Fruit fly (Drosophila melanogaster) whole organism, pupa: ENCODE data around the gene Surf1.

Source experiments
- CG10348 ChIP-seq: fragments of 200-800 bp; sonication (Bioruptor generic); IDR thresholded peaks from 2 replicates; pipeline ENCODE4 v1.3.6; 2022; ENCODE audit warnings: missing biosample characterization, missing genetic modification characterization
- CG12605 ChIP-seq: fragments of 200-800 bp; sonication (Bioruptor generic); IDR thresholded peaks from 2 replicates; pipeline ENCODE4 v1.3.6; 2022; ENCODE audit warnings: missing biosample characterization, missing genetic modification characterization
- CG13204 ChIP-seq: fragments of 200-800 bp; sonication (Bioruptor generic); optimal IDR thresholded peaks from 2 replicates; lab custom pipeline; 2018; ENCODE audit warnings: missing biosample characterization, mild to moderate bottlenecking, missing genetic modification characterization, moderate library complexity
- CG14655 ChIP-seq: fragments of 200-800 bp; sonication (Bioruptor generic); optimal IDR thresholded peaks from 3 replicates; lab custom pipeline; 2017; ENCODE audit warnings: mild to moderate bottlenecking, missing biosample characterization, missing genetic modification reagents, missing genetic modification characterization
- CG15710 ChIP-seq: fragments of 200-800 bp; sonication (Bioruptor generic); optimal IDR thresholded peaks from 2 replicates; lab custom pipeline; 2018; ENCODE audit warnings: missing biosample characterization, mild to moderate bottlenecking, missing genetic modification characterization, moderate library complexity
- CG17806 ChIP-seq: fragments of 200-800 bp; sonication (Bioruptor generic); optimal IDR thresholded peaks from 2 replicates; lab custom pipeline; 2018; ENCODE audit warnings: missing biosample characterization, mild to moderate bottlenecking, missing genetic modification characterization, moderate library complexity
- CG32121 ChIP-seq: fragments of 200-800 bp; sonication (Bioruptor generic); IDR thresholded peaks from 2 replicates; pipeline ENCODE4 v1.3.6; 2022; ENCODE audit warnings: missing biosample characterization, missing genetic modification characterization
- CG34367 ChIP-seq: fragments of 200-800 bp; sonication (Bioruptor generic); optimal IDR thresholded peaks from 2 replicates; lab custom pipeline; 2018; ENCODE audit warnings: missing biosample characterization, mild to moderate bottlenecking, missing genetic modification characterization
- CG4496 ChIP-seq: fragments of 200-800 bp; sonication (Bioruptor generic); IDR thresholded peaks from 3 replicates; pipeline ENCODE4 v1.3.6; 2022; ENCODE audit warnings: missing biosample characterization, missing genetic modification characterization
- CG8159 ChIP-seq: fragments of 200-800 bp; sonication (Bioruptor generic); optimal IDR thresholded peaks from 3 replicates; lab custom pipeline; 2018; ENCODE audit warnings: missing biosample characterization, mild to moderate bottlenecking, missing genetic modification characterization, moderate library complexity
- CG8301 ChIP-seq: fragments of 200-800 bp; sonication (Bioruptor generic); optimal IDR thresholded peaks from 2 replicates; lab custom pipeline; 2018; ENCODE audit warnings: missing biosample characterization, mild to moderate bottlenecking, missing genetic modification characterization
- CG9948 ChIP-seq: fragments of 200-800 bp; sonication (Bioruptor generic); optimal IDR thresholded peaks from 2 replicates; lab custom pipeline; 2018; ENCODE audit warnings: missing biosample characterization, mild to moderate bottlenecking, missing genetic modification characterization, moderate library complexity
- D1 ChIP-seq: fragments of 200-800 bp; sonication (Bioruptor generic); optimal IDR thresholded peaks from 2 replicates; lab custom pipeline; 2018; ENCODE audit warnings: missing biosample characterization, mild to moderate bottlenecking, missing genetic modification characterization, moderate library complexity
- EcR ChIP-seq: fragments of 200-800 bp; sonication (Bioruptor generic); optimal IDR thresholded peaks from 3 replicates; lab custom pipeline; 2019; ENCODE audit warnings: missing biosample characterization, missing genetic modification characterization, mild to moderate bottlenecking, moderate library complexity, missing genetic modification reagents
- Ets98B ChIP-seq: fragments of 200-800 bp; sonication (Bioruptor generic); IDR thresholded peaks from 2 replicates; pipeline ENCODE4 v1.3.6; 2022; ENCODE audit warnings: missing biosample characterization, missing genetic modification characterization
- Pif1A ChIP-seq: fragments of 200-800 bp; sonication (Bioruptor generic); optimal IDR thresholded peaks from 3 replicates; lab custom pipeline; 2016; ENCODE audit warnings: missing biosample characterization, missing genetic modification characterization
- Pif1B ChIP-seq: fragments of 200-800 bp; sonication (Bioruptor generic); optimal IDR thresholded peaks from 3 replicates; lab custom pipeline; 2016; ENCODE audit warnings: missing biosample characterization, missing genetic modification characterization
- Snoo ChIP-seq: fragments of 200-800 bp; sonication (Bioruptor generic); optimal IDR thresholded peaks from 3 replicates; lab custom pipeline; 2017; ENCODE audit warnings: missing biosample characterization, mild to moderate bottlenecking, missing genetic modification characterization, inconsistent platforms
- fd96Ca ChIP-seq: fragments of 200-800 bp; sonication (Bioruptor generic); IDR thresholded peaks from 3 replicates; pipeline ENCODE4 v1.3.6; 2022; ENCODE audit warnings: missing biosample characterization, missing genetic modification characterization
- gl ChIP-seq: fragments of 200-800 bp; sonication (Bioruptor generic); optimal IDR thresholded peaks from 2 replicates; lab custom pipeline; 2018; ENCODE audit warnings: missing biosample characterization, mild to moderate bottlenecking, missing genetic modification characterization
- rn ChIP-seq: fragments of 200-800 bp; sonication (Bioruptor generic); IDR thresholded peaks from 2 replicates; pipeline ENCODE4 v1.3.6; 2022; ENCODE audit warnings: missing biosample characterization, missing genetic modification characterization

Gene Surf1

DNA sequence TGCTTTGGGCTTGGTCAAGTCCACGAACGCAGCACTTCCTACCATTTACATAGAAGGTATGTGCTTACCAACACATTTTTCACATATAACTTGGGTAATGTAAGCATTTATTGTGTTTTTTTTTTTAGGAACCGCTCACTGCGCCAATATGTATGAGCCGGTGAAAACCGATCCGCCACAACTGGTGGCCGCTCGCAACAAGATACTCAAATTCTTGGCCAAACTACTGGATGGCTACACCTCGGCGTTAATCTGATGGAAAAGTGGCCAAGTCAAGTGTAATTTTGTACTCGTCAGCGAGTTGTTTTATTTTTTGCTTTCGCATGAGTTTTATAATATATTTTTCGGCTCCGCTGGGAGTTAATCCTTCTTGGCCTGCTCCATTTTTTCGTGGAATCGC, 13.2 kb downstream of the Surf1 start:
- TF ChIP-seq CG14655 (GFP tag; lab: Kevin White, UChicago) (no peak), CG9948 (no peak), CG8301 (tag; lab: Kevin White, UChicago) (no peak), rn (no peak), CG13204 (no peak), CG15710 (no peak), D1 (no peak), CG8159 (no peak), Pif1B (GFP tag; lab: Kevin White, UChicago) (no peak), CG12605 (GFP tag; lab: Robert Waterston, UW) (no peak), CG34367 (tag; lab: Kevin White, UChicago) (no peak), CG4496 (GFP tag; lab: Robert Waterston, UW) (no peak), Pif1A (GFP tag; lab: Kevin White, UChicago) (no peak), fd96Ca (GFP tag; lab: Robert Waterston, UW) (no peak)

dm6 chr3L:6972367-6972766, 14.2 kb downstream of the Surf1 start, which contains the start of gene CG10063:
Gene CG10063, minus strand, starts transcription at chr3L:6972467.
- TF ChIP-seq CG4496 (GFP tag; lab: Robert Waterston, UW) (no peak), D1 (no peak), EcR (no peak), CG12605 (GFP tag; lab: Robert Waterston, UW) (no peak), CG8301 (tag; lab: Kevin White, UChicago) (no peak), CG13204 (no peak), gl (tag; lab: Kevin White, UChicago) (no peak), CG15710 (no peak), Snoo (tag; lab: Kevin White, UChicago) (no peak), fd96Ca (GFP tag; lab: Robert Waterston, UW) (no peak), CG32121 (GFP tag; lab: Robert Waterston, UW) (no peak), CG9948 (no peak), Pif1B (GFP tag; lab: Kevin White, UChicago) (no peak), CG8159 (no peak)

dm6 chr3L:6975875-6976274, 17.7 kb downstream of the Surf1 start:
- TF ChIP-seq fd96Ca (GFP tag; lab: Robert Waterston, UW) (no peak), CG9948 (no peak), CG8301 (tag; lab: Kevin White, UChicago) (no peak), EcR (no peak), Ets98B (GFP tag; lab: Robert Waterston, UW) (no peak), D1 (no peak), Snoo (tag; lab: Kevin White, UChicago) (no peak), CG32121 (GFP tag; lab: Robert Waterston, UW) (no peak)
- TF ChIP-seq, all 21 proteins: peak for 0

DNA sequence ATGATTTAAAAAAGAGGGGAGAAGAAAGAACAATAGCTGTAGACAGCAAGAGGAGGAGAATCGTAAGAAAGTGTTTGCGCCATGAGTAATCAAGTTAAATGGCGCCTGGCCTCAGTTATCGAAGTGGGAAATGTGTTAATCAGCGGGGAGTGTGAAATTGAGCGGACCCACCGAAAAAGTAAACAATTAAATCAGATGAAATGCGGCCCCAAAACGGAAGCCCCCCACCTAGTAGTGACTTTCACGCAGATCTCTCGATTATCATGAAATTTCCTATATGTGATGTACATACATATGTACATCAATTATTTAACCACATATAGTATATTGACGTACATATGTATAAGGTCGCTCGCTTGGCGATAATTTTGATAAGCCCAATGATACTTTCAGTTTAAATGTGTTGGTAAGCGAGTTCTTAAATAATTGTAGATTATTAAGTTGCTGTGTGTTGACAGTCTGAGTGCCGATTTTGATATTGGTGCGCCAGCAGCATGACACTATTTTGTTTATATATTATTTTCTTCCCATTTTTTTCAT, 18.5 kb downstream of the Surf1 start:
- TF ChIP-seq gl (tag; lab: Kevin White, UChicago) (no peak), CG10348 (no peak), CG17806 (no peak), CG32121 (GFP tag; lab: Robert Waterston, UW) (no peak), CG34367 (tag; lab: Kevin White, UChicago) (no peak), CG14655 (GFP tag; lab: Kevin White, UChicago) (no peak)

DNA sequence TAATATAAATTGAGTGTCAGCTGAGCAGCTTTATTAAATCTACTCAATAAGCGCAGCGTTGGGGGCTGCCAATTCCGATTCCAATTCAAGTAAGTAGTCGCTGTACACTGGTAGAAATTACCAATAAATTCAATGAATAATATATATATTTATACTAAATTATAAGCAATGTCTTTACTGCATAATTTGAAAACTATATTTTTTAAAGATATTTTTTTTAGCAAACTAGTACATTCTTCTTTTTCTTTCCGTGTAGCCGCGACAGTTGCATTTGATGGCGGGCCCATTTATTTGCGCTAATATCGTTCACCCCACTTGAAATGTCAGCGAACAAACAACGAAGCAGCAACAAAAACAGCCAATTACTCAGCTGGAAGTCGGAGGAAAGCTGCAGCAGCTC, 19.2 kb downstream of the Surf1 start:
- TF ChIP-seq fd96Ca (GFP tag; lab: Robert Waterston, UW) (peak; percentile 78), Pif1B (GFP tag; lab: Kevin White, UChicago) (peak; percentile 36), CG8159 (peak; percentile 75), CG10348 (no peak), EcR (peak; percentile 25), CG8301 (tag; lab: Kevin White, UChicago) (peak; percentile 59), CG14655 (GFP tag; lab: Kevin White, UChicago) (peak; percentile 76), CG32121 (GFP tag; lab: Robert Waterston, UW) (peak; percentile 83), Pif1A (GFP tag; lab: Kevin White, UChicago) (peak; percentile 41), rn (peak; percentile 72), CG17806 (peak; percentile 67), Ets98B (GFP tag; lab: Robert Waterston, UW) (peak; percentile 69), CG34367 (tag; lab: Kevin White, UChicago) (peak; percentile 38), CG4496 (GFP tag; lab: Robert Waterston, UW) (peak; percentile 71), CG9948 (peak; percentile 65), CG13204 (no peak), Snoo (tag; lab: Kevin White, UChicago) (peak; percentile 75), CG15710 (peak; percentile 64), CG12605 (GFP tag; lab: Robert Waterston, UW) (peak; percentile 76; the same call in 1 of the 2 replicates), D1 (no peak), gl (tag; lab: Kevin White, UChicago) (peak; percentile 8)

DNA sequence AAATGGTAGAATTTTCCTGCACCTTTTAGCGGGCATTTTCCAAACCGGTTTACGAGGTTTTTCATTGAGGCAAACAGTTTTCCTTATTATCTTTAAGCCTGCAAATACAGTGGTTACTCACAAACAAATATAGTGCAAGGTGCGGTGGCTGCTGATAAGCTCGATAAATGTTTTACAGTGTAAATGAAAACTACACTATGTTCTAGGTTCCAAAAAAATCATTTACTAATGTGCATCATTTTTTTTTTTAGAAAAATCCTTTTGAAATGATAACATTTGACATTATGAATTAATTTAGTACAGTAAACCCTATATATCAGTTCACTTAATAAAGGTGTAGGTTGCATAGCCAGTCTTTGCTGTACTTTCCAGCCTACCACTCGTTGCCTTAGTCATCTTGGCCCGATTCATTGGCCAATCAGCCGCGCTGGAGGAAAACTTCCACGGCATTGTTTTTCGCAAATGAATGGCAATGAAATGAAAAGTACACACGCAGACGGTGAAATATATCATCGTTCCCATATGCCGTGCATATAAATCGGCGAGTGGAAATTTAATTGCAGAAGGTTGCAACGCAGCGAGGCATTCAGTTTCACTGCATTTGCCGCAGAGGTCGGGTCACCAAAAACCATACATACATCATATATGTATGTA, 20.0 kb downstream of the Surf1 start:
- TF ChIP-seq CG8159: peak; percentile 40
- no peak for TF ChIP-seq EcR
- peak; percentile 75 for TF ChIP-seq CG32121 (GFP tag; lab: Robert Waterston, UW)
- TF ChIP-seq CG17806: no peak
- 0 out of 3 replicates have a peak, but pooled peaks have one; percentile 16 for TF ChIP-seq fd96Ca (GFP tag; lab: Robert Waterston, UW)
- TF ChIP-seq rn: peak; percentile 48; the same call in 1 of the 2 replicates
- peak; percentile 49; the same call in 2 of the 3 replicates for TF ChIP-seq CG4496 (GFP tag; lab: Robert Waterston, UW)
- no peak for TF ChIP-seq CG34367 (tag; lab: Kevin White, UChicago)
- peak; percentile 8 for TF ChIP-seq CG15710
- TF ChIP-seq CG14655 (GFP tag; lab: Kevin White, UChicago): peak; percentile 50
- TF ChIP-seq CG8301 (tag; lab: Kevin White, UChicago): peak; percentile 54
- peak; percentile 36 for TF ChIP-seq Pif1A (GFP tag; lab: Kevin White, UChicago)
- TF ChIP-seq CG12605 (GFP tag; lab: Robert Waterston, UW): 0 out of 2 replicates have a peak, but pooled peaks have one; percentile 12
